Fruit fly (Drosophila melanogaster) whole organism, embryonic: ENCODE results near the gene Hrs.

Experiments
- CG31441 ChIP-seq: fragments of 200-800 bp; sonication (Bioruptor generic); IDR thresholded peaks from 2 replicates; pipeline ENCODE4 v1.3.6; 2022; ENCODE audit warnings: missing biosample characterization, missing genetic modification characterization
- CG3281 ChIP-seq: fragments of 200-800 bp; sonication (Bioruptor generic); optimal IDR thresholded peaks from 3 replicates; lab custom pipeline; 2017; ENCODE audit warnings: missing biosample characterization, mild to moderate bottlenecking, missing genetic modification characterization
- CG8478 ChIP-seq: fragments of >200 bp; optimal IDR thresholded peaks from 2 replicates; lab custom pipeline; 2018
- Optix ChIP-seq: fragments of 200-800 bp; sonication (Bioruptor generic); IDR thresholded peaks from 3 replicates; pipeline ENCODE4 v1.3.6; 2022; ENCODE audit warnings: missing biosample characterization, missing genetic modification characterization
- abd-A ChIP-seq: fragments of 200-800 bp; sonication (Bioruptor generic); optimal IDR thresholded peaks from 3 replicates; lab custom pipeline; 2019; ENCODE audit warnings: missing biosample characterization, mild to moderate bottlenecking, missing genetic modification characterization, moderate library complexity
- ap ChIP-seq: fragments of 200-800 bp; sonication (Bioruptor generic); IDR thresholded peaks from 2 replicates; pipeline ENCODE4 v1.3.6; 2022; ENCODE audit warnings: missing biosample characterization, missing genetic modification characterization
- cas ChIP-seq: fragments of 200-800 bp; sonication (Bioruptor generic); IDR thresholded peaks from 2 replicates; pipeline ENCODE4 v1.3.6; 2022; ENCODE audit warnings: missing biosample characterization, missing genetic modification characterization
- eve ChIP-seq, 2 experiments: fragments of >200 bp; optimal IDR thresholded peaks; 2 replicates each; lab custom pipeline; 2017; ENCODE audit warnings: missing biosample characterization in 2 of 2, missing genetic modification characterization in 2 of 2
- fru ChIP-seq: fragments of >200 bp; optimal IDR thresholded peaks from 2 replicates; lab custom pipeline; 2017
- insv ChIP-seq, 2 experiments: fragments of 200-800 bp; sonication (Bioruptor generic); optimal IDR thresholded peaks; 3 replicates each; lab custom pipeline; 2016 to 2018; ENCODE audit warnings: missing biosample characterization in 2 of 2, missing genetic modification characterization in 2 of 2
- jing ChIP-seq: fragments of 200-800 bp; sonication (Bioruptor generic); optimal IDR thresholded peaks from 2 replicates; lab custom pipeline; 2018; ENCODE audit warnings: missing biosample characterization, mild to moderate bottlenecking, missing genetic modification characterization
- lab ChIP-seq: fragments of 200-800 bp; sonication (Bioruptor generic); optimal IDR thresholded peaks from 3 replicates; lab custom pipeline; 2017; ENCODE audit warnings: missing biosample characterization, missing genetic modification characterization, mild to moderate bottlenecking, moderate library complexity, missing genetic modification reagents
- nmo ChIP-seq: fragments of 200-800 bp; sonication (Bioruptor generic); optimal IDR thresholded peaks from 2 replicates; lab custom pipeline; 2018; ENCODE audit warnings: missing biosample characterization, mild to moderate bottlenecking, missing genetic modification characterization, moderate library complexity
- so ChIP-seq: fragments of 200-800 bp; sonication (Bioruptor generic); IDR thresholded peaks from 3 replicates; pipeline ENCODE4 v1.3.6; 2022; ENCODE audit warnings: missing biosample characterization, missing genetic modification characterization

DNA sequence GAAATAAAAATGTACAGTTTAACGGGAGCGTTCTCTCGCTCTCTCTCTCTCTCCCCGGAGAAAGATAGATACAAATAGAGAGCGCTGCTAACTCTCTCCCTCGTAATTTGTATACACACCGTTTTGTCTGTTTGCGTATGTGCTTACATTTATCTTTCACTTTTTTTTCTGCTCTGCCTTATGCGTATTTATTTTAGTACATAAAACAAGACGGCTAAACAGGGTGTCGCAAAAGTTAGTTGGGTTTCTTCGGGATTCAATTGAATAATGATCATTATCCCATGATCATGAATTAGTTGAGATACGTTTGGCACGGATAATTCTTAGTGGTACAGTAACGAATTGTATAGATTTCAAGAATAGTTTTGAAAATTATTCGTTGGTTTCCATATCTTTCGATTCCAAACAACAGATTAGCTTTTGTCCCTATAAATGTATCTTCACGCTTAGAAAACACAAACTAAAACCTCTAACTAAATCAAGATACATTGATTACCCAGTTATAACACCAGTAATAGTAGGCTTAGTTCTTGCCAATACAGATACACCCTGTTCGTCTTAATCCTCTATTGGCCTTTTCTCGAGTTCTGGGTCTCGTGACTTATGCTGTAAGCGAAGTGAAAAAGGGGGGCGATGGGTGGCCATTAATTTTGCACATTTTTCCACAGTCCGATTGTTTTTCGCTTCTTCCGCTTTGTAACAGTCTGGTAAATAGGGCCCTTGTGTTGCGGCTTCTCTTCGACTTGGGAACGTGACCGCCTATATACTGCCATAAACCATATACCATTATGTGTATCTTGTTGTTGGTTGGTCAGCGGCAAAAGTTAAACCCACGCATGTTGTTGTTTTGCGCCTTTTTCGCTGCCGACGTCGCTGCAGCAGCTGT is 14.9 kb downstream of the Hrs start:
- TF ChIP-seq lab (GFP tag; lab: Kevin White, UChicago) (peak; percentile 90), insv (GFP tag; optimal IDR thresholded peaks at IDR 0.05; lab: Kevin White, UChicago) (peak in 1 of 2 experiments; percentile 18), ap (GFP tag; lab: Robert Waterston, UW) (no peak), CG31441 (GFP tag; lab: Robert Waterston, UW) (no peak), jing (peak; percentile 8), nmo (GFP tag; lab: Kevin White, UChicago) (peak; percentile 77), CG3281 (peak; percentile 92), CG8478 (lab: Kevin White, UChicago) (no peak), eve (GFP tag; optimal IDR thresholded peaks at IDR 0.05; lab: Kevin White, UChicago) (no peak), fru (lab: Kevin White, UChicago) (no peak), abd-A (tag; lab: Kevin White, UChicago) (peak; percentile 82), so (GFP tag; lab: Robert Waterston, UW) (no peak), cas (no peak), Optix (GFP tag; lab: Robert Waterston, UW) (no peak)
